Worm (Caenorhabditis elegans) whole organism, L4 larva: Measurements from ENCODE around the gene ugt-7.

ENCODE experiments used
- F10B5.3 ChIP-seq: sonication (generic microtip); optimal IDR thresholded peaks from 2 replicates; lab custom pipeline; 2016; ENCODE audit warnings: mild to moderate bottlenecking, missing genetic modification characterization, missing compliant biosample characterization
- R02D3.7 ChIP-seq: fragments of 150-350 bp; sonication (generic microtip); optimal IDR thresholded peaks from 3 replicates; lab custom pipeline; 2014; ENCODE audit warnings: missing biosample characterization, missing genetic modification characterization
- T26A8.4 ChIP-seq: fragments of 200-800 bp; sonication (Bioruptor generic); IDR thresholded peaks from 2 replicates; pipeline ENCODE4 v1.3.6; 2022; ENCODE audit warnings: missing genetic modification characterization, missing compliant biosample characterization
- Y105C5A.15 ChIP-seq: fragments of 200-800 bp; sonication (Bioruptor generic); IDR thresholded peaks from 2 replicates; pipeline ENCODE4 v1.3.6; 2022; ENCODE audit warnings: missing genetic modification characterization, missing compliant biosample characterization
- Y48G9A.11 ChIP-seq: fragments of 200-800 bp; sonication (Bioruptor generic); IDR thresholded peaks from 2 replicates; pipeline ENCODE4 v1.3.6; 2022; ENCODE audit warnings: missing genetic modification reagents, missing genetic modification characterization, missing compliant biosample characterization
- ZK337.2 ChIP-seq: fragments of 200-800 bp; sonication (Bioruptor generic); IDR thresholded peaks from 2 replicates; pipeline ENCODE4 v1.3.6; 2022; ENCODE audit warnings: missing genetic modification reagents, missing genetic modification characterization, missing compliant biosample characterization
- aha-1 ChIP-seq: fragments of 150-350 bp; peaks from one replicate; lab custom pipeline; 2014; ENCODE audit warnings: missing biosample characterization, missing genetic modification characterization
- aly-2 ChIP-seq: sonication (generic microtip); optimal IDR thresholded peaks from 2 replicates; lab custom pipeline; 2018; ENCODE audit warnings: missing biosample characterization, missing genetic modification characterization
- ama-1 ChIP-seq: fragments of 150-350 bp; optimal IDR thresholded peaks from 2 replicates; lab custom pipeline; 2014; ENCODE audit warnings: inconsistent platforms, mixed read lengths
- attf-4 ChIP-seq: sonication (generic microtip); optimal IDR thresholded peaks from 3 replicates; lab custom pipeline; 2017; ENCODE audit warnings: missing biosample characterization, missing genetic modification characterization
- ceh-32 ChIP-seq: sonication (generic microtip); optimal IDR thresholded peaks from 2 replicates; lab custom pipeline; 2016; ENCODE audit warnings: mild to moderate bottlenecking, missing genetic modification characterization, missing compliant biosample characterization; ENCODE audit not compliant: poor library complexity
- cey-2 ChIP-seq: sonication (generic microtip); optimal IDR thresholded peaks from 3 replicates; lab custom pipeline; 2017; ENCODE audit warnings: missing genetic modification characterization, mild to moderate bottlenecking, missing compliant biosample characterization, antibody characterized with exemption, borderline replicate concordance; ENCODE audit not compliant: insufficient read depth
- daf-12 ChIP-seq: fragments of 150-350 bp; optimal IDR thresholded peaks from 2 replicates; lab custom pipeline; 2014; ENCODE audit warnings: missing biosample characterization, missing genetic modification reagents, missing genetic modification characterization
- daf-16 ChIP-seq, 3 experiments: sonication (generic microtip); optimal IDR thresholded peaks; 2 replicates each; lab custom pipeline; 2016 to 2017; ENCODE audit warnings: missing genetic modification characterization in 3 of 3, missing genetic modification reagents in 3 of 3, mild to moderate bottlenecking in 2 of 3, missing compliant biosample characterization in 2 of 3, missing biosample characterization in 1 of 3, moderate library complexity in 1 of 3
- daf-19 ChIP-seq: fragments of 200-800 bp; sonication (Bioruptor generic); conservative IDR thresholded peaks from 2 replicates; pipeline ENCODE4 v1.3.6; 2022; ENCODE audit warnings: missing genetic modification characterization, missing compliant biosample characterization
- dmd-6 ChIP-seq: fragments of 200-800 bp; sonication (Bioruptor generic); IDR thresholded peaks from 2 replicates; pipeline ENCODE4 v1.3.6; 2022; ENCODE audit warnings: missing genetic modification reagents, missing genetic modification characterization, missing compliant biosample characterization
- dpl-1 ChIP-seq: fragments of 150-350 bp; optimal IDR thresholded peaks from 2 replicates; lab custom pipeline; 2014; ENCODE audit warnings: missing biosample characterization, missing genetic modification reagents, missing genetic modification characterization
- duxl-1 ChIP-seq: sonication (generic microtip); optimal IDR thresholded peaks from 2 replicates; lab custom pipeline; 2016; ENCODE audit warnings: mild to moderate bottlenecking, missing genetic modification characterization, moderate library complexity, missing compliant biosample characterization; ENCODE audit not compliant: poor library complexity
- dve-1 ChIP-seq: sonication (generic microtip); optimal IDR thresholded peaks from 2 replicates; lab custom pipeline; 2017; ENCODE audit warnings: antibody characterized with exemption, mild to moderate bottlenecking, missing genetic modification characterization, missing compliant biosample characterization; ENCODE audit not compliant: insufficient read depth
- egl-43 ChIP-seq: fragments of 200-800 bp; sonication (Bioruptor generic); IDR thresholded peaks from 2 replicates; pipeline ENCODE4 v1.3.6; 2022; ENCODE audit warnings: missing genetic modification reagents, missing genetic modification characterization, missing compliant biosample characterization
- fkh-10 ChIP-seq: fragments of 150-350 bp; optimal IDR thresholded peaks from 2 replicates; lab custom pipeline; 2014; ENCODE audit warnings: missing biosample characterization, missing genetic modification reagents, missing genetic modification characterization
- fos-1 ChIP-seq: fragments of 150-350 bp; optimal IDR thresholded peaks from 2 replicates; lab custom pipeline; 2014; ENCODE audit warnings: missing biosample characterization, missing genetic modification characterization
- hif-1 ChIP-seq, 2 experiments: sonication (generic microtip); optimal IDR thresholded peaks; 2 replicates each; lab custom pipeline; 2016 to 2017; ENCODE audit warnings: missing compliant biosample characterization in 2 of 2, missing genetic modification characterization in 2 of 2, missing genetic modification reagents in 2 of 2, missing genotype in 2 of 2, mild to moderate bottlenecking in 1 of 2
- hlh-11 ChIP-seq: fragments of 200-800 bp; sonication (Bioruptor generic); optimal IDR thresholded peaks from 2 replicates; lab custom pipeline; 2018; ENCODE audit warnings: mild to moderate bottlenecking, missing genetic modification characterization, missing compliant biosample characterization
- hlh-30 ChIP-seq: sonication (generic microtip); optimal IDR thresholded peaks from 2 replicates; lab custom pipeline; 2017; ENCODE audit warnings: antibody characterized with exemption, mild to moderate bottlenecking, missing genetic modification characterization, missing compliant biosample characterization; ENCODE audit not compliant: insufficient read depth
- lin-1 ChIP-seq: fragments of 200-800 bp; sonication (Bioruptor generic); IDR thresholded peaks from 2 replicates; pipeline ENCODE4 v1.3.6; 2022; ENCODE audit warnings: missing genetic modification reagents, missing genetic modification characterization, missing compliant biosample characterization
- lin-15B ChIP-seq: fragments of 150-350 bp; sonication (generic microtip); optimal IDR thresholded peaks from 3 replicates; lab custom pipeline; 2014; ENCODE audit warnings: missing biosample characterization, missing genetic modification characterization
- mdl-1 ChIP-seq, 2 experiments: fragments of 150-350 bp in 1 of 2; sonication (generic microtip) in 1 of 2; optimal IDR thresholded peaks; 2 replicates each; lab custom pipeline; 2014 to 2017; ENCODE audit warnings: missing biosample characterization in 2 of 2, missing genetic modification characterization in 2 of 2
- mdt-29 ChIP-seq: fragments of 200-800 bp; sonication (Bioruptor generic); IDR thresholded peaks from 2 replicates; pipeline ENCODE4 v1.3.6; 2022; ENCODE audit warnings: missing genetic modification reagents, missing genetic modification characterization, missing compliant biosample characterization
- mes-2 ChIP-seq: sonication (generic microtip); optimal IDR thresholded peaks from 2 replicates; lab custom pipeline; 2016; ENCODE audit warnings: missing genotype, mild to moderate bottlenecking, missing genetic modification characterization, missing compliant biosample characterization; ENCODE audit not compliant: poor library complexity, severe bottlenecking
- mxl-3 ChIP-seq: fragments of 200-800 bp; sonication (Bioruptor generic); optimal IDR thresholded peaks from 2 replicates; lab custom pipeline; 2018; ENCODE audit warnings: mild to moderate bottlenecking, missing genetic modification characterization, missing compliant biosample characterization
- nhr-102 ChIP-seq: sonication (generic microtip); optimal IDR thresholded peaks from 2 replicates; lab custom pipeline; 2016; ENCODE audit warnings: mild to moderate bottlenecking, missing genetic modification characterization, moderate library complexity, missing compliant biosample characterization
- nhr-111 ChIP-seq: fragments of 200-800 bp; sonication (Bioruptor generic); optimal IDR thresholded peaks from 2 replicates; lab custom pipeline; 2018; ENCODE audit warnings: mild to moderate bottlenecking, missing genetic modification characterization, missing compliant biosample characterization
- nhr-28 ChIP-seq: fragments of 150-350 bp; optimal IDR thresholded peaks from 2 replicates; lab custom pipeline; 2014; ENCODE audit warnings: missing biosample characterization, missing genetic modification characterization
- nhr-48 ChIP-seq: sonication (generic microtip); optimal IDR thresholded peaks from 2 replicates; lab custom pipeline; 2016; ENCODE audit warnings: mild to moderate bottlenecking, missing genetic modification characterization, missing compliant biosample characterization
- nhr-77 ChIP-seq: fragments of 150-350 bp; optimal IDR thresholded peaks from 2 replicates; lab custom pipeline; 2014; ENCODE audit warnings: missing biosample characterization, missing genetic modification characterization
- php-3 ChIP-seq: fragments of 200-800 bp; sonication (Bioruptor generic); IDR thresholded peaks from 2 replicates; pipeline ENCODE4 v1.3.6; 2022; ENCODE audit warnings: missing genetic modification reagents, missing genetic modification characterization, missing compliant biosample characterization
- pqm-1 ChIP-seq: sonication (generic microtip); optimal IDR thresholded peaks from 2 replicates; lab custom pipeline; 2017; ENCODE audit warnings: missing biosample characterization, missing genetic modification characterization
- skn-1 ChIP-seq: fragments of 150-350 bp; optimal IDR thresholded peaks from 2 replicates; lab custom pipeline; 2014; ENCODE audit warnings: missing biosample characterization, missing genetic modification characterization
- snpc-1.2 ChIP-seq: fragments of 200-800 bp; sonication (Bioruptor generic); IDR thresholded peaks from 2 replicates; pipeline ENCODE4 v1.3.6; 2022; ENCODE audit warnings: missing genetic modification reagents, missing genetic modification characterization, missing compliant biosample characterization
- tra-1 ChIP-seq: fragments of 200-800 bp; sonication (Bioruptor generic); IDR thresholded peaks from 2 replicates; pipeline ENCODE4 v1.3.6; 2022; ENCODE audit warnings: missing genetic modification reagents, missing genetic modification characterization, missing compliant biosample characterization
- unc-130 ChIP-seq: sonication (generic microtip); optimal IDR thresholded peaks from 2 replicates; lab custom pipeline; 2016; ENCODE audit warnings: missing genetic modification reagents, missing genetic modification characterization, missing compliant biosample characterization
- unc-39 ChIP-seq: sonication (generic microtip); optimal IDR thresholded peaks from 2 replicates; lab custom pipeline; 2017; ENCODE audit warnings: missing biosample characterization, missing genetic modification characterization
- vab-7 ChIP-seq: fragments of 200-800 bp; sonication (Bioruptor generic); IDR thresholded peaks from 2 replicates; pipeline ENCODE4 v1.3.6; 2022; ENCODE audit warnings: missing genetic modification reagents, missing genetic modification characterization, missing compliant biosample characterization
- zfp-3 ChIP-seq: fragments of 200-800 bp; sonication (Bioruptor generic); conservative IDR thresholded peaks from 2 replicates; pipeline ENCODE4 v1.3.6; 2022; ENCODE audit warnings: missing genetic modification reagents, missing genetic modification characterization, missing compliant biosample characterization

ugt-7 gene

DNA sequence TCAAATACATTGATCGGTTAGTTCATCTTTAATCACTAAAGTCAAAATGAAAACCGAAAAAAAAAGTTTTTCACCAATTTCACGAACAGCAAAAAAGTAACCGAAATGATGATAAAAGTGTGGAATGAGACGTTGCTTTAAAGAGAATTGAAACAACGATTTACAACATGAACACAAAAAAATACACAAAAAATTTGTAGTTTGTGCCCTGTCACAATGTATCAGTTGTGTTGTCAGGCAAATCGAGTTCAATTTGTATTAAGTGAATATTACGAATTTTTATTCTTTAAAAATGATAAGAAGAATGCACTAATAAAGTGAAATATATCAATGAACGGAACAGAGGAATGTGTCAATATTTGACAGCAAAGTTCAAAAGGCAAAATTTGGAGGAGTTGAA is 31.4 kb upstream of the ugt-7 start:
- TF ChIP-seq nhr-48 (tag; lab: Kevin White, UChicago), result peak; percentile 24
- TF ChIP-seq hif-1 (tag; optimal IDR thresholded peaks at IDR 0.05; lab: Kevin White, UChicago), result no peak
- no peak for TF ChIP-seq daf-12
- peak; percentile 12; the same call in 1 of the 2 replicates for TF ChIP-seq dmd-6 (GFP tag; lab: Robert Waterston, UW)
- no peak for TF ChIP-seq mxl-3 (GFP tag; lab: Kevin White, UChicago)
- TF ChIP-seq skn-1 (tag; lab: Kevin White, UChicago), result no peak
- no peak for TF ChIP-seq egl-43 (GFP tag; lab: Robert Waterston, UW)
- TF ChIP-seq attf-4, result no peak
- TF ChIP-seq nhr-28 (tag; lab: Kevin White, UChicago), result peak; percentile 93
- TF ChIP-seq zfp-3 (GFP tag; lab: Robert Waterston, UW), result no peak
- TF ChIP-seq daf-16 (GFP tag; optimal IDR thresholded peaks at IDR 0.05; lab: Kevin White, UChicago), result no peak
- TF ChIP-seq daf-16 (tag; optimal IDR thresholded peaks at IDR 0.05; lab: Kevin White, UChicago), result peak; percentile 3
- TF ChIP-seq ama-1, result no peak
- TF ChIP-seq aly-2 (tag; lab: Kevin White, UChicago), result no peak

DNA sequence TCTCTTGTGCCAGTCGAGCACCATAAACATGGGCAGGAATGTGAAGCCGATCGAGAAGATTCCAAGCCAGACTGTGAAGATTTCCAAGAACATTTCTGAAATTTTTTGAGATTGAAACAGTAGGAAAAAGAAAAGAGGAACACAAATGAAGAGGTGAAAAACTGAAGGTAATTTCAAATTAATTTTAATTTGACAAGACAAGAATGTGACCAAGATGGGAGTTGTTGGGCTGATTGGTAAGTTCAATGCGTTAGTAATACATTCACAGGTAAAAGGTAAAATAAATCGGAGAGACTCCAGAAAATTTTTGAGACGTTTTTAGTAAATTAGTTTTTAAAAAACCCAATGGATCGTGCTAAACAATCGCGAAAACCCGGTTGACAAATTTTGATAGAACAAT is 30.3 kb upstream of the ugt-7 start, which contains the start of gene swt-7:
Gene swt-7, minus strand, starts transcription at position 101 of the 400 bp plus-strand sequence.
- TF ChIP-seq hlh-30 (tag; lab: Kevin White, UChicago), result no peak
- TF ChIP-seq aha-1 (tag; lab: Kevin White, UChicago), result peak; percentile 7

DNA sequence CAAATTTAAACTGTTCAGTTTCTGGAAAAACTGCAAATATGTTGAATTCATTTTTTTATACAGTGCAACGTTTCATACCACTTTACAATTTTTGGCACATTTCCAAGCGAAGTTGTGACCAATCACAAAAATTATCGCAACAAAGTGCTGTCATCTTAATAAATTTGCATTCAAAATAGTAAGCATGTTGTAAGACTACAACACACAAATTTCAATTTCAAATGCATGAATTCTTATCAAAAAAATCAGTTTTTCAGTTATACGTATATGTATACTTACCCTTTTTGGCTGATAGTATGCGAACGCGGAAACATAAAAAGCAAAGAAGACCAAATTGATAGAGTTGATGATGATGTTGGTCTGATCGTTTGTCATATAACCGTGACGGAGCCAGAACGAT is 29.8 kb upstream of the ugt-7 start:
- peak; percentile 85 for TF ChIP-seq dmd-6 (GFP tag; lab: Robert Waterston, UW)
- TF ChIP-seq skn-1 (tag; lab: Kevin White, UChicago), result no peak
- TF ChIP-seq duxl-1 (tag; lab: Kevin White, UChicago), result no peak
- TF ChIP-seq lin-1 (GFP tag; lab: Robert Waterston, UW), result peak; percentile 39; the same call in 1 of the 2 replicates
- TF ChIP-seq lin-15B, result no peak
- TF ChIP-seq vab-7 (GFP tag; lab: Robert Waterston, UW), result no peak
- no peak for TF ChIP-seq Y48G9A.11 (GFP tag; lab: Robert Waterston, UW)
- no peak for TF ChIP-seq ZK337.2
- no peak for TF ChIP-seq mdt-29 (GFP tag; lab: Robert Waterston, UW)
- TF ChIP-seq fos-1, result no peak
- TF ChIP-seq hlh-11 (tag; lab: Kevin White, UChicago), result peak; percentile 82
- TF ChIP-seq mxl-3 (GFP tag; lab: Kevin White, UChicago), result peak; percentile 23
- TF ChIP-seq unc-130 (GFP tag; lab: Kevin White, UChicago), result no peak
- TF ChIP-seq R02D3.7, result no peak
- no peak for TF ChIP-seq T26A8.4 (GFP tag; lab: Robert Waterston, UW)
- TF ChIP-seq daf-16 (GFP tag; optimal IDR thresholded peaks at IDR 0.05; lab: Kevin White, UChicago), result no peak
- TF ChIP-seq daf-16 (tag; optimal IDR thresholded peaks at IDR 0.05; lab: Kevin White, UChicago), result peak; percentile 81
- no peak for TF ChIP-seq nhr-111 (GFP tag; lab: Kevin White, UChicago)
- TF ChIP-seq unc-39 (tag; lab: Kevin White, UChicago), result no peak
- no peak for TF ChIP-seq snpc-1.2 (GFP tag; lab: Robert Waterston, UW)
- TF ChIP-seq ceh-32 (tag; lab: Kevin White, UChicago), result no peak
- TF ChIP-seq dpl-1, result no peak
- TF ChIP-seq Y105C5A.15 (GFP tag; lab: Robert Waterston, UW), result no peak
- no peak for TF ChIP-seq fkh-10 (GFP tag; lab: Kevin White, UChicago)
- peak; percentile 14 for TF ChIP-seq nhr-48 (tag; lab: Kevin White, UChicago)
- 0 out of 2 replicates have a peak, but pooled peaks have one; percentile 23 for TF ChIP-seq tra-1 (GFP tag; lab: Robert Waterston, UW)
- TF ChIP-seq cey-2 (tag; lab: Kevin White, UChicago), result no peak
- peak; percentile 78 for TF ChIP-seq nhr-102 (tag; lab: Kevin White, UChicago)
- TF ChIP-seq dve-1 (tag; lab: Kevin White, UChicago), result peak; percentile 68
- peak; percentile 89 for TF ChIP-seq pqm-1 (tag; lab: Kevin White, UChicago)
- peak; percentile 76 for TF ChIP-seq nhr-77 (tag; lab: Kevin White, UChicago)
- no peak for TF ChIP-seq F10B5.3 (tag; lab: Kevin White, UChicago)
- no peak for TF ChIP-seq mes-2 (tag; lab: Kevin White, UChicago)
- TF ChIP-seq php-3, result peak; percentile 66
- TF ChIP-seq mdl-1 (tag; optimal IDR thresholded peaks at IDR 0.05; lab: Kevin White, UChicago), result peak in 1 of 2 experiments; percentile 46
- peak; percentile 99 for TF ChIP-seq nhr-28 (tag; lab: Kevin White, UChicago)
- TF ChIP-seq daf-19, result no peak
- TF ChIP-seq, all 104 proteins: peak for 14
